Worm (Caenorhabditis elegans) whole organism, early embryonic: ENCODE results near the gene K04H4.5.

ENCODE experiments used
- B0310.2 ChIP-seq: sonication (generic microtip); optimal IDR thresholded peaks from 2 replicates; lab custom pipeline; 2016; ENCODE audit warnings: mild to moderate bottlenecking, missing genetic modification characterization, missing compliant biosample characterization
- F13C5.2 ChIP-seq: sonication (generic microtip); optimal IDR thresholded peaks from 2 replicates; lab custom pipeline; 2017; ENCODE audit warnings: mild to moderate bottlenecking, missing genetic modification characterization, inconsistent platforms, missing compliant biosample characterization
- aly-1 ChIP-seq: sonication (generic microtip); optimal IDR thresholded peaks from 2 replicates; lab custom pipeline; 2016; ENCODE audit warnings: missing genetic modification characterization, missing compliant biosample characterization
- ama-1 ChIP-seq: fragments of 150-350 bp; optimal IDR thresholded peaks from 2 replicates; lab custom pipeline; 2014
- ceh-13 ChIP-seq: fragments of 200-800 bp; sonication (Bioruptor generic); optimal IDR thresholded peaks from 2 replicates; lab custom pipeline; 2018; ENCODE audit warnings: mild to moderate bottlenecking, missing genetic modification characterization, missing compliant biosample characterization
- ceh-36 ChIP-seq: sonication (generic microtip); optimal IDR thresholded peaks from 2 replicates; lab custom pipeline; 2016; ENCODE audit warnings: missing genetic modification characterization, inconsistent platforms, missing compliant biosample characterization
- ets-7 ChIP-seq: sonication (generic microtip); optimal IDR thresholded peaks from 2 replicates; lab custom pipeline; 2016; ENCODE audit warnings: missing genotype, missing genetic modification characterization, missing compliant biosample characterization
- flt-1 ChIP-seq: fragments of 200-800 bp; sonication (Bioruptor generic); IDR thresholded peaks from 2 replicates; pipeline ENCODE4 v1.3.6; 2022; ENCODE audit warnings: missing genetic modification characterization, missing compliant biosample characterization
- hmbx-1 ChIP-seq: sonication (generic microtip); optimal IDR thresholded peaks from 2 replicates; lab custom pipeline; 2016; ENCODE audit warnings: mild to moderate bottlenecking, missing genetic modification characterization, missing compliant biosample characterization
- hmg-4 ChIP-seq: fragments of 200-800 bp; sonication (Bioruptor generic); optimal IDR thresholded peaks from 2 replicates; lab custom pipeline; 2018; ENCODE audit warnings: mild to moderate bottlenecking, missing genetic modification characterization, missing compliant biosample characterization
- hnd-1 ChIP-seq: sonication (generic microtip); optimal IDR thresholded peaks from 2 replicates; lab custom pipeline; 2016; ENCODE audit warnings: missing genetic modification characterization, missing compliant biosample characterization
- pes-1 ChIP-seq: fragments of 200-800 bp; sonication (Bioruptor generic); IDR thresholded peaks from 2 replicates; pipeline ENCODE4 v1.3.6; 2022; ENCODE audit warnings: missing genetic modification reagents, missing genetic modification characterization, missing compliant biosample characterization
- scrt-1 ChIP-seq: fragments of 200-800 bp; sonication (Bioruptor generic); IDR thresholded peaks from 2 replicates; pipeline ENCODE4 v1.3.6; 2022; ENCODE audit warnings: missing genetic modification characterization, missing compliant biosample characterization
- sea-1 ChIP-seq: fragments of 200-800 bp; sonication (Bioruptor generic); conservative IDR thresholded peaks from 2 replicates; pipeline ENCODE4 v1.3.6; 2022; ENCODE audit warnings: missing genetic modification characterization, missing compliant biosample characterization
- tbx-11 ChIP-seq: fragments of 200-800 bp; sonication (Bioruptor generic); IDR thresholded peaks from 2 replicates; pipeline ENCODE4 v1.3.6; 2022; ENCODE audit warnings: missing genetic modification characterization, missing compliant biosample characterization
- tbx-37 ChIP-seq: fragments of 200-800 bp; sonication (Bioruptor generic); conservative IDR thresholded peaks from 2 replicates; pipeline ENCODE4 v1.3.6; 2022; ENCODE audit warnings: missing genetic modification reagents, missing genetic modification characterization, missing compliant biosample characterization
- tra-4 ChIP-seq: sonication (generic microtip); optimal IDR thresholded peaks from 2 replicates; lab custom pipeline; 2017; ENCODE audit warnings: missing genetic modification characterization, missing compliant biosample characterization

The K04H4.5 gene

DNA sequence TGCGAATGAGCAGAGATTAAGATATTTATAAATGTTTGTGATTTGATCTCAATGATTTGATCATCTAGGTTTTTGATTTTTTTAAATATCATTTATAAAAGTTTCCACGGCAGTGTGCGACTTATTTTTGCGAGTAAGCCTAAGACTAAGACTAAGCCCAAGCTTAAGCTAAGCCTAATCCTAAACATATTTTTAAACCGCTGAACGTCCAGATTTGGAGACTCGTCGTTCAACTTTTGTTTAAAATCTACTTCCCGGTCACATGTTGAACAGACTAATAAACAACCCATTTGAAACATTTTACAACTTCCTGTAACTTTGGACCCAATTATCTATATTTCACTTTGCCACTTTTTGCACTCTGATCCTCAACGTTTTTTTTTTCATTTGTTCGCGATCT lies at the start of gene K04H4.5:
K04H4.5 (plus strand) TSS at position 301 of the 400 bp plus-strand sequence.
- no peak for TF ChIP-seq ama-1 (lab: Kevin White, UChicago)
- no peak for TF ChIP-seq F13C5.2
- no peak for TF ChIP-seq hmg-4
- no peak for TF ChIP-seq ets-7 (tag; lab: Kevin White, UChicago)
- no peak for TF ChIP-seq pes-1 (GFP tag; lab: Robert Waterston, UW)
- TF ChIP-seq scrt-1 (GFP tag; lab: Robert Waterston, UW) = no peak
- no peak for TF ChIP-seq ceh-36 (tag; lab: Kevin White, UChicago)
- no peak for TF ChIP-seq hmbx-1 (tag; lab: Kevin White, UChicago)
- no peak for TF ChIP-seq hnd-1
- TF ChIP-seq sea-1 (GFP tag; lab: Robert Waterston, UW) = no peak

DNA sequence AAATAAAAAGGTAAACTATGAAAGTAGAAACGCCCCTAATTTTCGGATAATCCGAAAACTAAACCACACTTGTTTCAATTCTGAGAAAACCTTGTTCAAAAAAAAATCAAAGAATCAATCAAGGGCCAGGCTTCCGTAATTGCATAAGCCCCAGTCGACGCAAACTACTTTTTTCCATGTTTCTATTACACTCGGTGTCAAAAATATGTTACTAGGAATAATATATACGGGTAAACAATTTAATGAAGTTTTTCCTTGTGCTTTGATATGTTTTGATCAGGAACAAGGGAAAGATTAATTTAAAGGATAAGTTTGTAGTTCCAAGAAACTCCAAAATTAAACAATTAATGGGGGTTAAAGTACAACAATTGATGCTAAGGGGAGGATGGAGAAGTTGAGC lies 49.3 kb upstream of the K04H4.5 start:
- TF ChIP-seq pes-1 (GFP tag; lab: Robert Waterston, UW) = no peak
- no peak for TF ChIP-seq aly-1 (tag; lab: Kevin White, UChicago)
- TF ChIP-seq tbx-11 (GFP tag; lab: Robert Waterston, UW) = no peak
- no peak for TF ChIP-seq hmg-4
- no peak for TF ChIP-seq B0310.2
- TF ChIP-seq ets-7 (tag; lab: Kevin White, UChicago) = no peak

DNA sequence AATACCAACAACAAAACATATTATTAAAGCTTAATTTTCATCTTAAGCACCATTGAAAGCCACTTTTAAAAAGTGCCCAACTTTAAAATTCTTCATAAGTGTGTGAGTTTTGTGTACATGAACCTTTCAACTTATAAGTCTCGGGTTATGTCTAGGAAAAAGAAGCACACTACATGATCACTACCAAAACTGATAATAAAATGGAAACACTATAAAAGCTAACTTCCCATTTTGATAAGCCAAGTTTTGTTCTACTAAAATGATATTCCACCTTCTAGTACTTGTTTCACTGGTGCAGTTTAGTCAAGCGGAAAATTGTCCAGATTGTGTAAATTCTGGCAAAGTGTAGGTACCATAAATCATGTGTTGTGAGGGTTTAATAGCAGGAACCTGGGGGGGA lies 44.7 kb upstream of the K04H4.5 start, which contains the start of gene C40H1.8:
C40H1.8 (plus strand) TSS at position 242 of the 400 bp plus-strand sequence.
- no peak for TF ChIP-seq tra-4
- no peak for TF ChIP-seq aly-1 (tag; lab: Kevin White, UChicago)
- no peak for TF ChIP-seq hmbx-1 (tag; lab: Kevin White, UChicago)
- TF ChIP-seq hmg-4 = no peak
- TF ChIP-seq tbx-11 (GFP tag; lab: Robert Waterston, UW) = no peak
- no peak for TF ChIP-seq scrt-1 (GFP tag; lab: Robert Waterston, UW)
- no peak for TF ChIP-seq ceh-13 (GFP tag; lab: Kevin White, UChicago)
- no peak for TF ChIP-seq ama-1 (lab: Kevin White, UChicago)
- TF ChIP-seq pes-1 (GFP tag; lab: Robert Waterston, UW) = no peak
- TF ChIP-seq ets-7 (tag; lab: Kevin White, UChicago) = no peak
- no peak for TF ChIP-seq B0310.2
- TF ChIP-seq F13C5.2 = no peak
- TF ChIP-seq flt-1 (GFP tag; lab: Robert Waterston, UW) = no peak
- TF ChIP-seq sea-1 (GFP tag; lab: Robert Waterston, UW) = no peak
- TF ChIP-seq hnd-1 = no peak
- TF ChIP-seq ceh-36 (tag; lab: Kevin White, UChicago) = no peak
- TF ChIP-seq tbx-37 (GFP tag; lab: Robert Waterston, UW) = no peak

DNA sequence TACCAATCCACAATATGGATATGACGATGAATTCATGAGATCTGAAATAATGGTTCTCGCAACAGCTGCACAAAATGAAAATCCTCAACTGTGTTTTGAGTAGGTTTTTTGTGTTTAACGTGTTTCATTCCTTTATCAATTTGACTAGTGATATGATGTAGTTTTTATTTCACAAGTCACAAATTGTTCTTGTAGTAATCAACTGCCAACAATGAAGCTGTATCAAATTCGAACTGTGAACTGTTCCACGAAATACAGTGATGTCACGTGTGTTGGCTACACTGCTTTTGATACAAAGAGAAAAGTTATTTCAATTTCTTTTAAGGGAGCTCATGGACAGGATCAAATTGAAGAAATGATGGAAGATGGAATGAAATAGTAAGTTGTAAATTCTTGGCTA lies 44.0 kb upstream of the K04H4.5 start:
- TF ChIP-seq F13C5.2 (no peak), tra-4 (no peak), hmg-4 (no peak), pes-1 (GFP tag; lab: Robert Waterston, UW) (no peak), hmbx-1 (tag; lab: Kevin White, UChicago) (no peak), B0310.2 (no peak), aly-1 (tag; lab: Kevin White, UChicago) (no peak), tbx-11 (GFP tag; lab: Robert Waterston, UW) (no peak), sea-1 (GFP tag; lab: Robert Waterston, UW) (no peak)

DNA sequence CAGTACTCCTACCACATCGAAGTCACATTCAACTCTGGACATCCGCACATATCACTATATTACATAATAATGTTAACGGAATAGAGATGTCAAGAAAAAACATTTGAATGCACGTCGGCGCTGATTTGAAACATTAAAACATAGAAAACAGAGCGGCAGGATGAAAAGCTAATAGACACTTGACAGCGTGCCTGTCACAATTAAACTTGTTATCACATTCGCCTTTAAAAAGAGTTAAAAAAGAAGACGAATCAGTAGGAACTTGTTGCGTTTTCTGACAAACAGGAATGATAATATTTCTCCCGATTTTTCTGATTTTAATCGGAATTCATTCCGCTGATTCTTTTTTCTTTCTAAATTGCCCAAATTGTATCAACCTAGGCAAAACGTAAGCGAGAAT lies 41.6 kb upstream of the K04H4.5 start:
- TF ChIP-seq hmbx-1 (tag; lab: Kevin White, UChicago) (no peak), flt-1 (GFP tag; lab: Robert Waterston, UW) (no peak), ceh-13 (GFP tag; lab: Kevin White, UChicago) (no peak), sea-1 (GFP tag; lab: Robert Waterston, UW) (no peak), F13C5.2 (no peak), hnd-1 (no peak), tra-4 (no peak)

DNA sequence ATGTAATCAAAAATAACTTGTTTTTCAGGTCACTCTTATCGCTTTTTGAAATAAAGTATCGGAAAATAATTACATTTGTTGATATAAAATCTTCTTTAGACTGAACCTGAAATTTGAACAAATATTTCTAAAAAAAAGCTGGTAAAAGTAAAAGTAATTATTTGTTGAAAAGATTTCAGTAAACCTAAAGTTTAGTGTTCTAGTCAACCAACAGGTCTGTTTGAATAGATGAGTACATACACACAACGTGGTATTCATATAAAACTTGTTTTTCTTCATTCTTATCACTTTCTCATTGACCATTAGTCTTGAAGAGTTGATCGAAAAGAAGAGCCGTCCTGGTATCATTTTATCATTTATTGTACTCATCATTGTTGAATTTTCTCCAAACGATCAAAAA lies 39.5 kb upstream of the K04H4.5 start, which contains the start of gene C40H1.9:
C40H1.9 (plus strand) TSS at position 301 of the 400 bp plus-strand sequence.
- TF ChIP-seq hnd-1 (no peak), ceh-36 (tag; lab: Kevin White, UChicago) (no peak), flt-1 (GFP tag; lab: Robert Waterston, UW) (no peak), tra-4 (no peak), aly-1 (tag; lab: Kevin White, UChicago) (no peak), pes-1 (GFP tag; lab: Robert Waterston, UW) (no peak), sea-1 (GFP tag; lab: Robert Waterston, UW) (no peak), F13C5.2 (no peak), hmbx-1 (tag; lab: Kevin White, UChicago) (no peak), B0310.2 (no peak), tbx-11 (GFP tag; lab: Robert Waterston, UW) (no peak), hmg-4 (no peak), ama-1 (lab: Kevin White, UChicago) (no peak), ets-7 (tag; lab: Kevin White, UChicago) (no peak), tbx-37 (GFP tag; lab: Robert Waterston, UW) (no peak), scrt-1 (GFP tag; lab: Robert Waterston, UW) (no peak), ceh-13 (GFP tag; lab: Kevin White, UChicago) (no peak)

DNA sequence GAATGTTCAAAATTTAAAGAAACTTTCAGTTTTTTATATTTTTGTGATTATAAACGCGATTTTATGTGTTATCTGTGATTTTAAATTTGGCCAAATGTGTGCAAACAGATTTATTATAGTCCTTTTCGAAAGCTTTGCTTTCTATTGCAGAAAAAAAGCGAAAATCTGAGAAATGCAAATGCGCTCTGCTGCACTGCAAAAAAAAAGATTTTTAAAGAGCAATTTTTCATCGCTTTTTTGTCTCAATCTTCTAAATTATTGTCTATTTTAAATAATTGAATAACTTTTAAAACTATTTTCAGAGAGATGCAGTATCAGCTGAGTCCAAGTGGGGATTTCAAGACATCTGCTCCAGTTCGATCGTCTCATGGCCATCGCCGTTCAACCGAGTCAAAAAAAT lies 37.1 kb upstream of the K04H4.5 start, which contains the start of gene cpb-1:
cpb-1 (plus strand) TSS at position 301 of the 400 bp plus-strand sequence.
- no peak for TF ChIP-seq aly-1 (tag; lab: Kevin White, UChicago)
- no peak for TF ChIP-seq B0310.2
- TF ChIP-seq hmg-4 = no peak
- no peak for TF ChIP-seq ceh-13 (GFP tag; lab: Kevin White, UChicago)

DNA sequence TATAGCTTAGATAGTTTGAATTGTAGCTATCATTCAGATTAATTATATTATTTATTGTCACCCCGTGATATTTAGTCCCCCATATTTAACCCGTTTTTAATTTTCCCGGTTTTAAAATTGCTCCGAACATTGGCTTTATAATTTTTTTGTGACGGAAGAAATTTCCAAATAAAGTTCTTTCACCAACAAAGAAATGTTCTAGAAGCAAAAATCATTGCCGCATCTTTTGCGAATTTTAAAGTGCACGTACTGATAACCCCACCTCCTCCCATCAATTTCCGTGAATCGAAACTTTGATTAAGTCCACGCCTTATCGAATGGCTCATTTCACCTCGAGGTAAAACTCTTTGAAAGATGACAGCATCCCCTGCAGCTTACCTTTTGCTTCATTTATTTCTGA lies 34.4 kb upstream of the K04H4.5 start, which contains the start of gene C40H1.7:
C40H1.7 (plus strand) TSS at position 301 of the 400 bp plus-strand sequence.
- TF ChIP-seq F13C5.2 = no peak
- TF ChIP-seq ceh-36 (tag; lab: Kevin White, UChicago) = no peak
- TF ChIP-seq aly-1 (tag; lab: Kevin White, UChicago) = no peak
- no peak for TF ChIP-seq B0310.2
- TF ChIP-seq tbx-11 (GFP tag; lab: Robert Waterston, UW) = no peak
- TF ChIP-seq tra-4 = no peak
- TF ChIP-seq hnd-1 = no peak
- no peak for TF ChIP-seq scrt-1 (GFP tag; lab: Robert Waterston, UW)
- TF ChIP-seq tbx-37 (GFP tag; lab: Robert Waterston, UW) = no peak
- TF ChIP-seq sea-1 (GFP tag; lab: Robert Waterston, UW) = no peak
- no peak for TF ChIP-seq hmbx-1 (tag; lab: Kevin White, UChicago)
- no peak for TF ChIP-seq pes-1 (GFP tag; lab: Robert Waterston, UW)
- TF ChIP-seq ama-1 (lab: Kevin White, UChicago) = no peak
- no peak for TF ChIP-seq ets-7 (tag; lab: Kevin White, UChicago)
- no peak for TF ChIP-seq hmg-4
- no peak for TF ChIP-seq ceh-13 (GFP tag; lab: Kevin White, UChicago)
